Worm (Caenorhabditis elegans) whole organism, L4 larva: Measurements from ENCODE around the gene Y73B6BL.288.
"Not testable (repeated sequence)": the region's sequence is repeated elsewhere in the genome, so short reads cannot be mapped to it uniquely, and the experiment has no call there.

Experiments
- F10B5.3 ChIP-seq: sonication (generic microtip); optimal IDR thresholded peaks from 2 replicates; lab custom pipeline; 2016; ENCODE audit warnings: mild to moderate bottlenecking, missing genetic modification characterization, missing compliant biosample characterization
- F37D6.2 ChIP-seq: sonication (generic microtip); optimal IDR thresholded peaks from 2 replicates; lab custom pipeline; 2016; ENCODE audit warnings: mild to moderate bottlenecking, missing genetic modification characterization, missing compliant biosample characterization
- F44E2.7 ChIP-seq: fragments of 200-800 bp; sonication (Bioruptor generic); IDR thresholded peaks from 2 replicates; pipeline ENCODE4 v2.1.2; 2022; ENCODE audit warnings: missing genetic modification characterization, missing compliant biosample characterization
- T20F7.1 ChIP-seq: fragments of 200-800 bp; sonication (Bioruptor generic); optimal IDR thresholded peaks from 2 replicates; lab custom pipeline; 2018; ENCODE audit warnings: mild to moderate bottlenecking, missing genetic modification characterization, missing compliant biosample characterization
- T26A8.4 ChIP-seq: fragments of 200-800 bp; sonication (Bioruptor generic); IDR thresholded peaks from 2 replicates; pipeline ENCODE4 v1.3.6; 2022; ENCODE audit warnings: missing genetic modification characterization, missing compliant biosample characterization
- ZK337.2 ChIP-seq: fragments of 200-800 bp; sonication (Bioruptor generic); IDR thresholded peaks from 2 replicates; pipeline ENCODE4 v1.3.6; 2022; ENCODE audit warnings: missing genetic modification reagents, missing genetic modification characterization, missing compliant biosample characterization
- aly-2 ChIP-seq: sonication (generic microtip); optimal IDR thresholded peaks from 2 replicates; lab custom pipeline; 2018; ENCODE audit warnings: missing biosample characterization, missing genetic modification characterization
- ama-1 ChIP-seq: fragments of 150-350 bp; optimal IDR thresholded peaks from 2 replicates; lab custom pipeline; 2014; ENCODE audit warnings: inconsistent platforms, mixed read lengths
- arid-1 ChIP-seq: fragments of 200-800 bp; sonication (Bioruptor generic); conservative IDR thresholded peaks from 2 replicates; pipeline ENCODE4 v1.3.6; 2022; ENCODE audit warnings: missing genetic modification reagents, missing genetic modification characterization, missing compliant biosample characterization
- ceh-20 ChIP-seq: fragments of 200-800 bp; sonication (Bioruptor generic); IDR thresholded peaks from 2 replicates; pipeline ENCODE4 v1.3.6; 2022; ENCODE audit warnings: missing genetic modification reagents, missing genetic modification characterization, missing compliant biosample characterization
- ceh-82 ChIP-seq: sonication (generic microtip); optimal IDR thresholded peaks from 2 replicates; lab custom pipeline; 2017; ENCODE audit warnings: missing biosample characterization, missing genetic modification characterization
- ces-1 ChIP-seq: fragments of 150-350 bp; sonication (generic microtip); optimal IDR thresholded peaks from 4 replicates; lab custom pipeline; 2014; ENCODE audit warnings: missing biosample characterization, missing genetic modification reagents, missing genetic modification characterization
- cey-2 ChIP-seq: sonication (generic microtip); optimal IDR thresholded peaks from 3 replicates; lab custom pipeline; 2017; ENCODE audit warnings: missing genetic modification characterization, mild to moderate bottlenecking, missing compliant biosample characterization, antibody characterized with exemption, borderline replicate concordance; ENCODE audit not compliant: insufficient read depth
- daf-12 ChIP-seq: fragments of 150-350 bp; optimal IDR thresholded peaks from 2 replicates; lab custom pipeline; 2014; ENCODE audit warnings: missing biosample characterization, missing genetic modification reagents, missing genetic modification characterization
- daf-16 ChIP-seq, 3 experiments: sonication (generic microtip); optimal IDR thresholded peaks; 2 replicates each; lab custom pipeline; 2016 to 2017; ENCODE audit warnings: missing genetic modification characterization in 3 of 3, missing genetic modification reagents in 3 of 3, mild to moderate bottlenecking in 2 of 3, missing compliant biosample characterization in 2 of 3, missing biosample characterization in 1 of 3, moderate library complexity in 1 of 3
- daf-8 ChIP-seq: fragments of 200-800 bp; sonication (Bioruptor generic); IDR thresholded peaks from 2 replicates; pipeline ENCODE4 v1.3.6; 2022; ENCODE audit warnings: missing genetic modification characterization, missing compliant biosample characterization
- dpl-1 ChIP-seq: fragments of 150-350 bp; optimal IDR thresholded peaks from 2 replicates; lab custom pipeline; 2014; ENCODE audit warnings: missing biosample characterization, missing genetic modification reagents, missing genetic modification characterization
- hlh-11 ChIP-seq: fragments of 200-800 bp; sonication (Bioruptor generic); optimal IDR thresholded peaks from 2 replicates; lab custom pipeline; 2018; ENCODE audit warnings: mild to moderate bottlenecking, missing genetic modification characterization, missing compliant biosample characterization
- hlh-30 ChIP-seq: sonication (generic microtip); optimal IDR thresholded peaks from 2 replicates; lab custom pipeline; 2017; ENCODE audit warnings: antibody characterized with exemption, mild to moderate bottlenecking, missing genetic modification characterization, missing compliant biosample characterization; ENCODE audit not compliant: insufficient read depth
- lin-13 ChIP-seq: fragments of 150-350 bp; optimal IDR thresholded peaks from 2 replicates; lab custom pipeline; 2014; ENCODE audit warnings: missing biosample characterization, missing genetic modification reagents, missing genetic modification characterization
- lin-29 ChIP-seq: fragments of 200-800 bp; sonication (Bioruptor generic); IDR thresholded peaks from 2 replicates; pipeline ENCODE4 v1.3.6; 2022; ENCODE audit warnings: missing genetic modification reagents, missing genetic modification characterization, missing compliant biosample characterization
- lin-38 ChIP-seq: fragments of 200-800 bp; sonication (Bioruptor generic); IDR thresholded peaks from 2 replicates; pipeline ENCODE4 v1.3.6; 2022; ENCODE audit warnings: missing genetic modification reagents, missing genetic modification characterization, missing compliant biosample characterization
- lin-39 ChIP-seq: fragments of 150-350 bp; optimal IDR thresholded peaks from 2 replicates; lab custom pipeline; 2014; ENCODE audit warnings: missing biosample characterization, missing genetic modification reagents, missing genetic modification characterization
- madf-5 ChIP-seq, 2 experiments: fragments of 200-800 bp; sonication (Bioruptor generic); IDR thresholded peaks; 2 replicates each; pipeline ENCODE4 v1.3.6; 2022; ENCODE audit warnings: missing compliant biosample characterization in 2 of 2, missing genetic modification characterization in 2 of 2
- mdl-1 ChIP-seq, 2 experiments: fragments of 150-350 bp in 1 of 2; sonication (generic microtip) in 1 of 2; optimal IDR thresholded peaks; 2 replicates each; lab custom pipeline; 2014 to 2017; ENCODE audit warnings: missing biosample characterization in 2 of 2, missing genetic modification characterization in 2 of 2
- mdt-29 ChIP-seq: fragments of 200-800 bp; sonication (Bioruptor generic); IDR thresholded peaks from 2 replicates; pipeline ENCODE4 v1.3.6; 2022; ENCODE audit warnings: missing genetic modification reagents, missing genetic modification characterization, missing compliant biosample characterization
- mxl-2 ChIP-seq: fragments of 200-800 bp; sonication (Bioruptor generic); conservative IDR thresholded peaks from 2 replicates; pipeline ENCODE4 v1.3.6; 2022; ENCODE audit warnings: missing genetic modification reagents, missing genetic modification characterization, missing compliant biosample characterization
- nhr-11 ChIP-seq: fragments of 150-350 bp; optimal IDR thresholded peaks from 2 replicates; lab custom pipeline; 2014; ENCODE audit warnings: missing biosample characterization, missing genetic modification characterization
- nhr-111 ChIP-seq: fragments of 200-800 bp; sonication (Bioruptor generic); optimal IDR thresholded peaks from 2 replicates; lab custom pipeline; 2018; ENCODE audit warnings: mild to moderate bottlenecking, missing genetic modification characterization, missing compliant biosample characterization
- nhr-237 ChIP-seq: sonication (generic microtip); optimal IDR thresholded peaks from 2 replicates; lab custom pipeline; 2017; ENCODE audit warnings: missing biosample characterization, missing genetic modification characterization
- nhr-48 ChIP-seq: sonication (generic microtip); optimal IDR thresholded peaks from 2 replicates; lab custom pipeline; 2016; ENCODE audit warnings: mild to moderate bottlenecking, missing genetic modification characterization, missing compliant biosample characterization
- pha-4 ChIP-seq, 2 experiments: fragments of 150-350 bp in 1 of 2; fragments of 200-800 bp in 1 of 2; sonication (Bioruptor generic) in 1 of 2; IDR thresholded peaks in 1 of 2; optimal IDR thresholded peaks in 1 of 2; 2 replicates each; pipeline versions ENCODE4 v1.3.6 to Lab custom; 2014 to 2022; ENCODE audit warnings: missing genetic modification characterization in 2 of 2, missing genetic modification reagents in 2 of 2, missing biosample characterization in 1 of 2, missing compliant biosample characterization in 1 of 2
- php-3 ChIP-seq: fragments of 200-800 bp; sonication (Bioruptor generic); IDR thresholded peaks from 2 replicates; pipeline ENCODE4 v1.3.6; 2022; ENCODE audit warnings: missing genetic modification reagents, missing genetic modification characterization, missing compliant biosample characterization
- set-16 ChIP-seq: fragments of 200-800 bp; sonication (Bioruptor generic); IDR thresholded peaks from 2 replicates; pipeline ENCODE4 v1.3.6; 2022; ENCODE audit warnings: missing genetic modification reagents, missing genetic modification characterization, missing compliant biosample characterization
- snpc-1.2 ChIP-seq: fragments of 200-800 bp; sonication (Bioruptor generic); IDR thresholded peaks from 2 replicates; pipeline ENCODE4 v1.3.6; 2022; ENCODE audit warnings: missing genetic modification reagents, missing genetic modification characterization, missing compliant biosample characterization
- spr-1 ChIP-seq: sonication (generic microtip); optimal IDR thresholded peaks from 2 replicates; lab custom pipeline; 2016; ENCODE audit warnings: mild to moderate bottlenecking, missing genetic modification characterization, missing compliant biosample characterization
- tra-1 ChIP-seq: fragments of 200-800 bp; sonication (Bioruptor generic); IDR thresholded peaks from 2 replicates; pipeline ENCODE4 v1.3.6; 2022; ENCODE audit warnings: missing genetic modification reagents, missing genetic modification characterization, missing compliant biosample characterization
- zfp-3 ChIP-seq: fragments of 200-800 bp; sonication (Bioruptor generic); conservative IDR thresholded peaks from 2 replicates; pipeline ENCODE4 v1.3.6; 2022; ENCODE audit warnings: missing genetic modification reagents, missing genetic modification characterization, missing compliant biosample characterization
- ztf-11 ChIP-seq: fragments of 150-350 bp; optimal IDR thresholded peaks from 2 replicates; lab custom pipeline; 2014; ENCODE audit warnings: missing biosample characterization, missing genetic modification characterization
- ztf-7 ChIP-seq: fragments of 150-350 bp; optimal IDR thresholded peaks from 2 replicates; lab custom pipeline; 2014; ENCODE audit warnings: missing biosample characterization, missing genetic modification characterization

Y73B6BL.288 gene

ce11 chrIV:6361668-6362067 is 19.3 kb upstream of the Y73B6BL.288 start, which contains the start of gene Y73B6BL.47:
TSS of gene Y73B6BL.47 (plus strand) at chrIV:6361968.
- no peak for TF ChIP-seq T20F7.1 (GFP tag; lab: Kevin White, UChicago)
- TF ChIP-seq lin-29 (GFP tag; lab: Robert Waterston, UW): no peak
- no peak for TF ChIP-seq mxl-2 (GFP tag; lab: Robert Waterston, UW)
- no peak for TF ChIP-seq zfp-3
- no peak for TF ChIP-seq lin-39 (tag; lab: Kevin White, UChicago)
- no peak for TF ChIP-seq ztf-11
- TF ChIP-seq lin-38 (GFP tag; lab: Robert Waterston, UW): no peak
- TF ChIP-seq arid-1 (GFP tag; lab: Robert Waterston, UW): no peak
- no peak for TF ChIP-seq aly-2
- TF ChIP-seq ceh-82 (tag; lab: Kevin White, UChicago): no peak
- no peak for TF ChIP-seq ama-1
- no peak for TF ChIP-seq cey-2 (tag; lab: Kevin White, UChicago)
- TF ChIP-seq ceh-20 (GFP tag; lab: Robert Waterston, UW): no peak
- TF ChIP-seq nhr-48 (tag; lab: Kevin White, UChicago): no peak
- TF ChIP-seq spr-1: no peak
- TF ChIP-seq daf-16 (GFP tag; optimal IDR thresholded peaks at IDR 0.05; lab: Kevin White, UChicago): no peak
- no peak for TF ChIP-seq daf-16 (tag; optimal IDR thresholded peaks at IDR 0.05; lab: Kevin White, UChicago)
- no peak for TF ChIP-seq pha-4 (GFP tag; IDR thresholded peaks at IDR 0.05; lab: Robert Waterston, UW)
- TF ChIP-seq pha-4 (tag; optimal IDR thresholded peaks at IDR 0.05; lab: Kevin White, UChicago): no peak
- no peak for TF ChIP-seq F37D6.2
- no peak for TF ChIP-seq php-3 (GFP tag; lab: Robert Waterston, UW)
- TF ChIP-seq dpl-1 (GFP tag; lab: Kevin White, UChicago): no peak
- TF ChIP-seq, all 104 proteins: peak for 0

- peak; percentile 75 for TF ChIP-seq snpc-1.2 (GFP tag; lab: Robert Waterston, UW)
Measured at ce11 chrIV:6347822-6348221, 5.5 kb upstream of the Y73B6BL.288 start.

ce11 chrIV:6347213-6347612 is 4.9 kb upstream of the Y73B6BL.288 start, which contains the start of gene Y73B6BL.289:
TSS of gene Y73B6BL.289 (plus strand) at chrIV:6347513.
- not testable (repeated sequence) for TF ChIP-seq aly-2; daf-12 (tag; lab: Kevin White, UChicago); nhr-11 (tag; lab: Kevin White, UChicago)

- TF ChIP-seq madf-5 (GFP tag; IDR thresholded peaks at IDR 0.05; lab: Robert Waterston, UW) (no peak), dpl-1 (GFP tag; lab: Kevin White, UChicago) (no peak)
Measured at ce11 chrIV:6342876-6343275, 545 bp upstream of the Y73B6BL.288 start, which contains the start of gene Y73B6BL.14. TSS of gene Y73B6BL.14 (minus strand) at chrIV:6342976.

- no peak for TF ChIP-seq F44E2.7
- TF ChIP-seq ztf-7: no peak
- no peak for TF ChIP-seq set-16 (GFP tag; lab: Robert Waterston, UW)
- TF ChIP-seq tra-1 (GFP tag; lab: Robert Waterston, UW): no peak
- TF ChIP-seq F10B5.3 (tag; lab: Kevin White, UChicago): no peak
- TF ChIP-seq lin-38 (GFP tag; lab: Robert Waterston, UW): no peak
- TF ChIP-seq, all 104 proteins: peak for 0
Measured at ce11 chrIV:6337353-6337752, 5.0 kb downstream of the Y73B6BL.288 start, which contains the start of gene ipla-6. TSS of gene ipla-6 (plus strand) at chrIV:6337653.

- TF ChIP-seq daf-12 (tag; lab: Kevin White, UChicago) (no peak), nhr-237 (tag; lab: Kevin White, UChicago) (no peak), mdl-1 (tag; optimal IDR thresholded peaks at IDR 0.05; lab: Kevin White, UChicago) (peak; percentile 99), lin-13 (peak; percentile 90), tra-1 (GFP tag; lab: Robert Waterston, UW) (peak; percentile 96), hlh-30 (tag; lab: Kevin White, UChicago) (peak; percentile 100), ces-1 (GFP tag; lab: Kevin White, UChicago) (no peak), T26A8.4 (peak; percentile 89), ceh-82 (tag; lab: Kevin White, UChicago) (no peak), ama-1 (peak; percentile 72), hlh-11 (peak; percentile 99), pha-4 (GFP tag; IDR thresholded peaks at IDR 0.05; lab: Robert Waterston, UW) (peak; percentile 77; the same call in 1 of the 2 replicates), pha-4 (tag; optimal IDR thresholded peaks at IDR 0.05; lab: Kevin White, UChicago) (no peak), daf-8 (no peak), nhr-111 (no peak), mdt-29 (GFP tag; lab: Robert Waterston, UW) (peak; percentile 95), ZK337.2 (no peak; the same call in 1 of the 2 replicates)
Measured at ce11 chrIV:6336748-6337147, 5.6 kb downstream of the Y73B6BL.288 start.
